Fruit fly (Drosophila melanogaster) whole organism, pupa: ENCODE results near the gene CG12104.

Experiments used
- CG10348 ChIP-seq: fragments of 200-800 bp; sonication (Bioruptor generic); IDR thresholded peaks from 2 replicates; pipeline ENCODE4 v1.3.6; 2022; ENCODE audit warnings: missing biosample characterization, missing genetic modification characterization
- CG12605 ChIP-seq: fragments of 200-800 bp; sonication (Bioruptor generic); IDR thresholded peaks from 2 replicates; pipeline ENCODE4 v1.3.6; 2022; ENCODE audit warnings: missing biosample characterization, missing genetic modification characterization
- CG13204 ChIP-seq: fragments of 200-800 bp; sonication (Bioruptor generic); optimal IDR thresholded peaks from 2 replicates; lab custom pipeline; 2018; ENCODE audit warnings: missing biosample characterization, mild to moderate bottlenecking, missing genetic modification characterization, moderate library complexity
- CG14655 ChIP-seq: fragments of 200-800 bp; sonication (Bioruptor generic); optimal IDR thresholded peaks from 3 replicates; lab custom pipeline; 2017; ENCODE audit warnings: mild to moderate bottlenecking, missing biosample characterization, missing genetic modification reagents, missing genetic modification characterization
- CG15710 ChIP-seq: fragments of 200-800 bp; sonication (Bioruptor generic); optimal IDR thresholded peaks from 2 replicates; lab custom pipeline; 2018; ENCODE audit warnings: missing biosample characterization, mild to moderate bottlenecking, missing genetic modification characterization, moderate library complexity
- CG17806 ChIP-seq: fragments of 200-800 bp; sonication (Bioruptor generic); optimal IDR thresholded peaks from 2 replicates; lab custom pipeline; 2018; ENCODE audit warnings: missing biosample characterization, mild to moderate bottlenecking, missing genetic modification characterization, moderate library complexity
- CG32121 ChIP-seq: fragments of 200-800 bp; sonication (Bioruptor generic); IDR thresholded peaks from 2 replicates; pipeline ENCODE4 v1.3.6; 2022; ENCODE audit warnings: missing biosample characterization, missing genetic modification characterization
- CG34367 ChIP-seq: fragments of 200-800 bp; sonication (Bioruptor generic); optimal IDR thresholded peaks from 2 replicates; lab custom pipeline; 2018; ENCODE audit warnings: missing biosample characterization, mild to moderate bottlenecking, missing genetic modification characterization
- CG4496 ChIP-seq: fragments of 200-800 bp; sonication (Bioruptor generic); IDR thresholded peaks from 3 replicates; pipeline ENCODE4 v1.3.6; 2022; ENCODE audit warnings: missing biosample characterization, missing genetic modification characterization
- CG8159 ChIP-seq: fragments of 200-800 bp; sonication (Bioruptor generic); optimal IDR thresholded peaks from 3 replicates; lab custom pipeline; 2018; ENCODE audit warnings: missing biosample characterization, mild to moderate bottlenecking, missing genetic modification characterization, moderate library complexity
- CG8301 ChIP-seq: fragments of 200-800 bp; sonication (Bioruptor generic); optimal IDR thresholded peaks from 2 replicates; lab custom pipeline; 2018; ENCODE audit warnings: missing biosample characterization, mild to moderate bottlenecking, missing genetic modification characterization
- CG9948 ChIP-seq: fragments of 200-800 bp; sonication (Bioruptor generic); optimal IDR thresholded peaks from 2 replicates; lab custom pipeline; 2018; ENCODE audit warnings: missing biosample characterization, mild to moderate bottlenecking, missing genetic modification characterization, moderate library complexity
- D1 ChIP-seq: fragments of 200-800 bp; sonication (Bioruptor generic); optimal IDR thresholded peaks from 2 replicates; lab custom pipeline; 2018; ENCODE audit warnings: missing biosample characterization, mild to moderate bottlenecking, missing genetic modification characterization, moderate library complexity
- Ets98B ChIP-seq: fragments of 200-800 bp; sonication (Bioruptor generic); IDR thresholded peaks from 2 replicates; pipeline ENCODE4 v1.3.6; 2022; ENCODE audit warnings: missing biosample characterization, missing genetic modification characterization
- Pif1A ChIP-seq: fragments of 200-800 bp; sonication (Bioruptor generic); optimal IDR thresholded peaks from 3 replicates; lab custom pipeline; 2016; ENCODE audit warnings: missing biosample characterization, missing genetic modification characterization
- Pif1B ChIP-seq: fragments of 200-800 bp; sonication (Bioruptor generic); optimal IDR thresholded peaks from 3 replicates; lab custom pipeline; 2016; ENCODE audit warnings: missing biosample characterization, missing genetic modification characterization
- Snoo ChIP-seq: fragments of 200-800 bp; sonication (Bioruptor generic); optimal IDR thresholded peaks from 3 replicates; lab custom pipeline; 2017; ENCODE audit warnings: missing biosample characterization, mild to moderate bottlenecking, missing genetic modification characterization, inconsistent platforms
- fd96Ca ChIP-seq: fragments of 200-800 bp; sonication (Bioruptor generic); IDR thresholded peaks from 3 replicates; pipeline ENCODE4 v1.3.6; 2022; ENCODE audit warnings: missing biosample characterization, missing genetic modification characterization
- gl ChIP-seq: fragments of 200-800 bp; sonication (Bioruptor generic); optimal IDR thresholded peaks from 2 replicates; lab custom pipeline; 2018; ENCODE audit warnings: missing biosample characterization, mild to moderate bottlenecking, missing genetic modification characterization
- rn ChIP-seq: fragments of 200-800 bp; sonication (Bioruptor generic); IDR thresholded peaks from 2 replicates; pipeline ENCODE4 v1.3.6; 2022; ENCODE audit warnings: missing biosample characterization, missing genetic modification characterization

Gene CG12104

DNA sequence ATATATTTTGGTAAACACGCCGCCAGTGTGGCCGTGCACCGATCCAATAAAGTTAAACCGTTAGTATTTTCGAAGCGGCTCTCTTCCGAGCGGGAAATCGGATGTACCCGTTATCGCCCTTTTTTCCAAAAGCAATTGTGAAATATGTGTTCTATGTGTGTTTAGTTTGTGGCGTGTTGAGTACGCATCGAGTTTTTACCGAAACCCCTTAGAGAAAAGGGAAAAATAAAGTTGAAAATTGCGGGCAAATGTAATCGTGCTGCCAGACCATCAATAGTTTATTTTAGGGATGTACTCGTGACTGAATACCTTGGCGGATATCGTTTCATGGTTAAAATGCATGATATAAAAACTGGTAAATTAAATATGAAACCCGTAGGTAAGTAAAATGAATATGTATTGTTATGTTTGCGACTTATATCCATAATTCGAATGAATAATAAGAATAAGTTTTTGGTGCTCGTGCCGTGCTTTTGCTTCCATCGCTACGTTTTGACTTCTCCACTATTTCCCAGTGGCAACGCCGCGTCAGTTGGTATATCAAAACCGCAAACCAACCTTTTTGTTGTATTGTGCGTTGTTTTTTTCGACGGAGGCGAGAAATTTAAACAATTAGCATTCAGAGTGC lies 36.8 kb upstream of the CG12104 start, which contains the start of the genes Mettl2 and Bgb:
TSS of gene Mettl2 (minus strand) at position 51 of the 628 bp plus-strand sequence.
TSS of gene Bgb (plus strand) at position 527 of the 628 bp plus-strand sequence.
- TF ChIP-seq rn (GFP tag; lab: Robert Waterston, UW), result peak; percentile 57
- 0 out of 2 replicates have a peak, but pooled peaks have one; percentile 33 for TF ChIP-seq CG12605 (GFP tag; lab: Robert Waterston, UW)
- peak; percentile 57; the same call in 1 of the 2 replicates for TF ChIP-seq Ets98B
- no peak for TF ChIP-seq Pif1A (GFP tag; lab: Kevin White, UChicago)
- TF ChIP-seq gl (tag; lab: Kevin White, UChicago), result no peak
- TF ChIP-seq CG8159, result peak; percentile 75
- TF ChIP-seq fd96Ca, result peak; percentile 50; the same call in 1 of the 3 replicates
- TF ChIP-seq CG13204 (GFP tag; lab: Kevin White, UChicago), result no peak
- peak; percentile 84 for TF ChIP-seq CG4496 (GFP tag; lab: Robert Waterston, UW)
- TF ChIP-seq CG9948 (tag; lab: Kevin White, UChicago), result peak; percentile 69
- peak; percentile 68 for TF ChIP-seq CG15710
- TF ChIP-seq CG17806 (tag; lab: Kevin White, UChicago), result peak; percentile 66
- peak; percentile 31 for TF ChIP-seq CG34367 (tag; lab: Kevin White, UChicago)
- TF ChIP-seq Snoo (tag; lab: Kevin White, UChicago), result peak; percentile 66

DNA sequence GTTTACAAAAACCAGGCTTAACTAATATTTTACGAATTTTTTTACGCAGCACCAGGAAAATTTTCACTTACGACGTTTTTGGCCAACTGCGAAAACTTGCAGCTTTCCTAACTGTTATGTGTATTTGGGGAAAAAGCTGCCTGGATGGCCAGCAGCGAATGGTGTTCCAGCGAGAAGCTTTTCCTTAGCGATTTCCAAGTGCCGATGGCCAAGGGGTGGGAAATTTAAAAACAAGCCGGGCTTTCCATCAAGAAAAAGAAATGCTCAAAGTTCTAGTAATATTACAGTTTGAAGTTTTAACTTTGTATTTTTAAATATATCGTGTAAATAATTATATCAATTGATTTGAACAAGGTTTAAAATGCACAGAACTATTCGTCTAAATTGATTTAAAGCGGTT lies 35.2 kb upstream of the CG12104 start, which contains the start of gene nSyb:
TSS of gene nSyb (minus strand) at position 101 of the 400 bp plus-strand sequence.
- TF ChIP-seq CG10348 (no peak), CG13204 (GFP tag; lab: Kevin White, UChicago) (no peak), CG8301 (no peak), D1 (tag; lab: Kevin White, UChicago) (no peak), Ets98B (no peak), Pif1B (GFP tag; lab: Kevin White, UChicago) (no peak), CG15710 (no peak), Snoo (tag; lab: Kevin White, UChicago) (no peak), CG12605 (GFP tag; lab: Robert Waterston, UW) (no peak), CG17806 (tag; lab: Kevin White, UChicago) (no peak), CG32121 (no peak), CG34367 (tag; lab: Kevin White, UChicago) (no peak), CG8159 (no peak), gl (tag; lab: Kevin White, UChicago) (no peak), Pif1A (GFP tag; lab: Kevin White, UChicago) (no peak)

dm6 chr3L:1636886-1637285 lies 34.4 kb upstream of the CG12104 start:
- TF ChIP-seq CG17806 (tag; lab: Kevin White, UChicago), result no peak

dm6 chr3L:1629064-1629777 lies 26.7 kb upstream of the CG12104 start, which contains the start of gene GC:
GC (minus strand) TSS chr3L:1629301.
- peak; percentile 39; the same call in 1 of the 2 replicates for TF ChIP-seq CG12605 (GFP tag; lab: Robert Waterston, UW)
- no peak for TF ChIP-seq CG9948 (tag; lab: Kevin White, UChicago)
- TF ChIP-seq CG34367 (tag; lab: Kevin White, UChicago), result peak; percentile 13
- TF ChIP-seq fd96Ca, result no peak
- peak; percentile 6 for TF ChIP-seq CG15710
- TF ChIP-seq rn (GFP tag; lab: Robert Waterston, UW), result no peak
- 0 out of 2 replicates have a peak, but pooled peaks have one; percentile 10 for TF ChIP-seq Ets98B

DNA sequence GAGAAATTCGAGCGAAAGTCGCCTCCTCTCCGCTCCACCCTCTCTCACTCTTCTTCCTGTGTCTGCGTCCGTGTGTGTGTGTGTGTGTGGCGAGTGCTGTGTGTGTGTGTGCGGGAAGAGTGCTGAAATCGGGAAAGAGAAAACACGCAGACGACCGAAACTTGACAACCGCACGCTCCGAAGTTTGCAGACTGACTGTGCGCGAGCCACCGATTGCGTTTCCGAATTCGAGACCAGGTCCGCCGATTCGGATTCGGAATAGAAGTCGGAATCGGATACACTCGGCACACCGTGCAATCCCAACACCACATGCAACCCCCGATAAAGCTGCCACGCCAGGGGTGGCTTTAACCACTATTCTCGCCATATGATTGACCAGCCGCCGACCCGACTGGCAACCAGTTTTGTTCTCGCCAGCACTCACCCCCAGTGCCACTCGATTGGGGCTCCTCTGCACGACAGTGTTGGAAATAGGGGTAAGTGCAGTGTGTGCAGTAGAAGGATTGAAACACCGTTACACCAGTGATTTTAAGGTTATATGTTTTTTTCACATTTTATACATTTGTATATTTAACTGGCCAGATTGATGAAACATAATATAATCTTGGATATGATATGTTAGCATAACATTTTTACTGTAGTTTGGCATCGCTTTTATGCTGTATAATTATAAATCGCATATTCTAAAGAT lies 25.8 kb upstream of the CG12104 start, which contains the start of gene CG13928:
TSS of gene CG13928 (minus strand) at position 202 of the 691 bp plus-strand sequence.
- TF ChIP-seq CG15710 (no peak), CG34367 (tag; lab: Kevin White, UChicago) (no peak), CG14655 (no peak), CG12605 (GFP tag; lab: Robert Waterston, UW) (no peak), fd96Ca (no peak), CG13204 (GFP tag; lab: Kevin White, UChicago) (peak; percentile 25)

dm6 chr3L:1626924-1627323 lies 24.4 kb upstream of the CG12104 start:
- TF ChIP-seq CG13204 (GFP tag; lab: Kevin White, UChicago), result peak; percentile 12
- no peak for TF ChIP-seq CG12605 (GFP tag; lab: Robert Waterston, UW)
